Worm (Caenorhabditis elegans): Measurements from ENCODE around the gene exc-13.

ce11 chrV:7369578-7369977, 4.5 kb downstream of the exc-13 start, which contains the start of gene srj-14:
- TF ChIP-seq ref-1 (GFP tag; conservative IDR thresholded peaks at IDR 0.05): no peak
- TF ChIP-seq med-1 (GFP tag; optimal IDR thresholded peaks at IDR 0.05; ENCODE audit: insufficient read depth): no peak
- TF ChIP-seq flt-1 (GFP tag; IDR thresholded peaks at IDR 0.05): no peak
- TF ChIP-seq klf-2 (GFP tag; conservative IDR thresholded peaks at IDR 0.05): no peak
- TF ChIP-seq tab-1 (GFP tag; IDR thresholded peaks at IDR 0.05): no peak

Measured in whole organism, midembryonic.